Fruit fly (Drosophila melanogaster) whole organism: ENCODE results near the gene Srr.
A peak's percentile ranks its signal among the peaks of the same experiment; 100 is the strongest.

ENCODE experiments used
- CG8478 ChIP-seq: fragments of >200 bp; optimal IDR thresholded peaks from 2 replicates; lab custom pipeline; 2018; ENCODE audit warnings: inconsistent platforms
- Dll ChIP-seq: fragments of >200 bp; optimal IDR thresholded peaks from 2 replicates; lab custom pipeline; 2017
- EcR ChIP-seq, 2 experiments: fragments of >200 bp; optimal IDR thresholded peaks; 2 replicates each; lab custom pipeline; 2017; ENCODE audit warnings: missing biosample characterization in 2 of 2, missing genetic modification characterization in 2 of 2, missing genetic modification reagents in 2 of 2
- pan ChIP-seq: fragments of >200 bp; optimal IDR thresholded peaks from 2 replicates; lab custom pipeline; 2017
- psq ChIP-seq: fragments of >200 bp; optimal IDR thresholded peaks from 2 replicates; lab custom pipeline; 2017
- usp ChIP-seq: fragments of >200 bp; optimal IDR thresholded peaks from 2 replicates; lab custom pipeline; 2017; ENCODE audit warnings: missing biosample characterization, missing genetic modification characterization, mixed read lengths

The Srr gene

DNA sequence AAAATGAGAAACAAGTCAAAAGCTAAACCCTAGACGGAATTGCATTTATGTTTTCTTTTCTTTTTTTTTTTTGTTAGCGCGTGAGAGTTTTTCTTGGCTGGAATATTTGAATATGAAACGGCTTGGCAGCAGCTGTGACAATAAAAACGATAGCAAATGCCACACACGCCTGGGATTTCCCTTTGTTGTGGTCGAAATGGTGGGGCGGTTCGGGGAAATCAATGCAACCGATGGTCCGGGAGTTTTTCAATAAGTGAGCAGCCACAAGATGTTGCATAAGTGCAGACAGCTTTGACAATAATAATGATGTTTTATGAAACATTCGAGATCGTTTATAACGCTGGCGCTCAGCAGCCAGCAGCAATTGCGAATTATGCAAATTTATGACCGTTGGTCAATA, 11.6 kb downstream of the Srr start:
- TF ChIP-seq pan (lab: Kevin White, UChicago) = no peak
- peak in 1 of 2 experiments; percentile 3 for TF ChIP-seq EcR (GFP tag; optimal IDR thresholded peaks at IDR 0.05; lab: Kevin White, UChicago)

DNA sequence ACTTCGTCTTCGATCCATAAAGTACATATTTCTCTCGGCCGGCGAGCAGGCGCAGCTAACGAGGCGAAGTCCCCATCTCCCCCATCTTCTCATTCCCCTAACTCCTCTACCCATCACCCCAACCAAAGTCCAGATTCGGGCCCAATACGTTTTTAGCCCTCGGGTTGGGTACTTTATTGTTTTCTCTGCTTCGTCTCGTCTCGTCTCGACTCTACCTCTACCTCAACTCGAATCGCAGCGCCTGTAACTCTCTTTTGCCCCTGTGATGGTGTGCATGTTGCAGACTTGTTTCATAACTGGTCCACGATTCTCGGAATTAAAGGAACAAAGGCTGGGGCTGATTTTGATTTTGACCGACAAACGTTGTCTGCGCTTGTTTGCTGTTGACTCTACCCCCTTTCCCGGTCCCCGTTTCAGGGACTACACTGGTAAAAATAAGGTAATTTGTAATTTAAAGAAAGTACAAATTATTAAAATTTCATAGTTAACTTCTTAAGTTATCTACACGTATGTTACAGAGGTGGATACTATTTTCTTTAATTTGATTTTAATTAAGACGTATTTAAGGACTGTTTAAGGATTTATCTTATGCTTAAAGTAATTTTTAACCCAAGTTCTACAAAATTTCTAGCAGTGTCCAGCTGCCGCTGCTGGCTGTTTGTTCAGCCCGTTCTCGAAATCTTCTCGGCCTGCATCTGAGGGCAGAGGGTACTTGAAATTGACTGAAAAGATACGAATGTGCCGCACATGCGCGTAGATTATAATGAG, 13.6 kb downstream of the Srr start:
- TF ChIP-seq EcR (GFP tag; optimal IDR thresholded peaks at IDR 0.05; lab: Kevin White, UChicago) (no peak), pan (lab: Kevin White, UChicago) (peak; percentile 64), psq (lab: Kevin White, UChicago) (no peak), Dll (peak; percentile 61), CG8478 (lab: Kevin White, UChicago) (no peak), usp (GFP tag; lab: Kevin White, UChicago) (no peak)

DNA sequence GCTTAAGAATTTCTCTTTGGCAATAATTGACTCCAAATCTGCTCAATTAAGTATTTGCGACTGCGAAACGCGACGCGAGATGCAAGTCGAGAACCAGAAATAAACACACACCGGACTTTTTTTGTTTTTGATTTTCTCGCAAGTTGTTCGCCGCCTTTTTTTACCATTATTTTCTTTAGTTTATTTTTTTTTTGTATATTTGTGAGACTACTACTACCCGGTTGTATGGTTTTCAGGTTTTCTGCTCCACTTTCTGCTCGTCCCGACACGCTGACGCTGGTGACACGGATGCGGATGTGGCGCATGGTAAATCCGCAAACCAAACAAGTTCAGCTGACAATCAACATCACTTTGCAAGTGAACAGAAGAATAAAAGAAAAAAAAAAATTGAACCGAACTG, 15.8 kb downstream of the Srr start:
- TF ChIP-seq psq (lab: Kevin White, UChicago) (no peak), pan (lab: Kevin White, UChicago) (no peak), Dll (no peak), EcR (GFP tag; optimal IDR thresholded peaks at IDR 0.05; lab: Kevin White, UChicago) (no peak), usp (GFP tag; lab: Kevin White, UChicago) (no peak), CG8478 (lab: Kevin White, UChicago) (no peak)

DNA sequence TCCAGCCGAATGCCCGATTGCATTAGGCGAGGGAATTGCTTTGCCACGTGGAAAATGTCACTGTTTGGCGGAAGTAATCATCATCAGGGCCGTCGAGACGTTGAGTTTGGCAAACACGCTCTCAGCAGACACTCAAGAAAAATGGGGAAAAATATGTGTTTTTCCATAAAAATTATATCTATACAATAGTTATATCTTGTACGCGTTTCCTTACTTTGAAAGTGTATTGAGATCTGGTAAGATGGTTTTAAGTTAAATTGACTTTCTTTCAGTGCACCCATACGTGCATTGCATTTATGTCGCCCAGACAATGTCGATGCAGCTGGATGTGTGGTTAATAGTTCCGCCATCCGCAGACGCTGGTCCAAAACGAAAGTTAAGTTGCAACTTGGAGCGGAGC, 20.8 kb downstream of the Srr start:
- no peak for TF ChIP-seq pan (lab: Kevin White, UChicago)
- TF ChIP-seq EcR (GFP tag; optimal IDR thresholded peaks at IDR 0.05; lab: Kevin White, UChicago) = no peak
- TF ChIP-seq psq (lab: Kevin White, UChicago) = no peak
- TF ChIP-seq usp (GFP tag; lab: Kevin White, UChicago) = no peak
- no peak for TF ChIP-seq Dll
- no peak for TF ChIP-seq CG8478 (lab: Kevin White, UChicago)

DNA sequence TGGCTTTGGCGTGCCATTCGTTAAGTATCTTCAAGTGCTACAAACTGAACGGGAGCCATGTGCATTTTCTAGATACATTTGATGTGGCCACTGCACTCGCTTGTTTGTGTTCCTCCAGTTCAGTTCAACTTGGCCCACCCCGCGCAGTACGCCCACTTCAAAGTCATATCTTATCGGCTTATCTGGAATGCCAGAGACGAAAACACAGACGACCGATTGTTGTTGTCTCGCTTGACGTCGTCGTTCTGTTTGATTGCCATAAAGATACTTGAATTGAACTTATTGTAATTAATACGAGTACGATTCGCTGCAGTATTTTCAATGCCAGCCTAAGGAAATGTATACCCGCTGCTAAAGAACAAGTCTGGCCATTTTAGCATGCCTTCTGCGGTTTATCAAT, 22.4 kb downstream of the Srr start:
- TF ChIP-seq psq (lab: Kevin White, UChicago) (no peak), EcR (GFP tag; optimal IDR thresholded peaks at IDR 0.05; lab: Kevin White, UChicago) (no peak), CG8478 (lab: Kevin White, UChicago) (no peak), Dll (no peak), usp (GFP tag; lab: Kevin White, UChicago) (no peak), pan (lab: Kevin White, UChicago) (no peak)

DNA sequence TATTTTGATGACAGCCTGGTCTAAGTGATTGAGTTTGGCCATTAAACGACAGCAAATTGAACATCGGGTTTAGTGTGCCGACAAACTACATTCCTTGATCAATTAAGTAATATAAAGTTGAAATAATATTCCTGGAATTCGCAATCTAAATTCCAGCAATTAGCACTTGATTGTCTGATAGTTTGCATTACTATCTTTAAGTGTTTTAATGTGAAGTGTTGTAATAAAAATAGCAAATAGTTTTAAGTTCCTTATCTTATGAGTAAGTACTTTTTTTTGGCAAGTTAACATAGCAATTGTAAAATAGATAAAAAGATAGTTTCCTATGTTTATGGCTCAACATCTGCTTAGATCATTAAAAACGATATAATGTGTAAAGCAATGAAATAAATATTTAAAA, 23.1 kb downstream of the Srr start:
- TF ChIP-seq EcR (GFP tag; optimal IDR thresholded peaks at IDR 0.05; lab: Kevin White, UChicago) = no peak
- no peak for TF ChIP-seq Dll
- no peak for TF ChIP-seq usp (GFP tag; lab: Kevin White, UChicago)
- TF ChIP-seq pan (lab: Kevin White, UChicago) = no peak
- TF ChIP-seq psq (lab: Kevin White, UChicago) = no peak
- TF ChIP-seq CG8478 (lab: Kevin White, UChicago) = no peak

DNA sequence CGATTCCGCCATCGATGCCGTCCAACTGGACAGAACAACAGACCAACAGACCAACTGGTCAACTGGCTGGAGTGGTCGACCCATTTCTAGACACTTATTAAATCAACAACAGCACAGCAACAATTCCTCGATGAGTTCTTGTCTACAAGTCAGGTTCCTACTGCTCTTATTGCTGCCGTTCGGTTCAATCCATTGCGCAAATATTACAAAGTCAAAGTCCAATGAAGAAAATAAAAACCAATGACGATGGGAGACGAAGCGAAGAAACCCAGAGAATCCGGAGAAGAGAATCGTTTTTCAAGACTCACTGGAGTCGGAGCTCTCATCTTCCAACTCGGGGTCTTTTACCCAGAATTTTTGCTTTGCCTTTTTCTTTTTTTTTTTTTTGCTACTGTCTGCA, 23.8 kb downstream of the Srr start:
- no peak for TF ChIP-seq CG8478 (lab: Kevin White, UChicago)

DNA sequence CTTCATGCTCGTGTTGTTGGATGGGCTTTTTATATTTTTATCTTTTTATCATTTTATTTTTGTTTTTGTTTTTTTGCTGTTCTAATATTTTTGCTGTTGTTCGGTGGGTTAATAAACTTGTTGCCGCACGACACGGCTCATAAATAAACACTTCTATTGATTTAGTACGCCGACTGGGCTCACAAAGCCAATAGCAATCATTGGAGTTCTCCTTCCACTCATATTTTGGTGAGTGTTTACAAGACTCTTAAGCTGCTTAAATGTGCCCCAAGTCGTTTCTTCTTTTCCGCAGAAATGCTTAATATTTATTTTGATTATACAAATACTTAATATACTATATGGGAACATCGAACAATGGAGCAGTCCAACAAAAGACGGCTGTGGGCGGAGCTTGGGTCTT, 25.0 kb downstream of the Srr start:
- TF ChIP-seq Dll (no peak), pan (lab: Kevin White, UChicago) (no peak), psq (lab: Kevin White, UChicago) (no peak), usp (GFP tag; lab: Kevin White, UChicago) (no peak), EcR (GFP tag; optimal IDR thresholded peaks at IDR 0.05; lab: Kevin White, UChicago) (no peak), CG8478 (lab: Kevin White, UChicago) (no peak)

DNA sequence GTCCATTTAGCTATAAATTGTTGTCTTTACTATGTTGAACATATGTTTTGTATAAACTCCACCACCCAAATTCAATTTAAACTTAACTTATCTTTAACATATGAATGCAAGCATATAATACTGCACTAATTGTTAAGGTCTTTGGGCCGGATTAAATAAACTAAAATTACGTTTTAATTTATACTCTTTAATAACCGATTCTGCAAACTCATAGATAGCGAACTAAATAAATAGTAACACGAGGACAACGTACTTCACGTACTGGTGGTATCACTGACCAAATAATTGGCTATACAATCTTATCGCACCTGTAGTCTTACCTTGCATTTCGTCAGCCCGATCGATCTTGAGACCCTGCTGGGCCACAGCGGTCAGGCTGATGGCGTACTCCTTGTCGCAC, 27.2 kb downstream of the Srr start:
- no peak for TF ChIP-seq pan (lab: Kevin White, UChicago)

DNA sequence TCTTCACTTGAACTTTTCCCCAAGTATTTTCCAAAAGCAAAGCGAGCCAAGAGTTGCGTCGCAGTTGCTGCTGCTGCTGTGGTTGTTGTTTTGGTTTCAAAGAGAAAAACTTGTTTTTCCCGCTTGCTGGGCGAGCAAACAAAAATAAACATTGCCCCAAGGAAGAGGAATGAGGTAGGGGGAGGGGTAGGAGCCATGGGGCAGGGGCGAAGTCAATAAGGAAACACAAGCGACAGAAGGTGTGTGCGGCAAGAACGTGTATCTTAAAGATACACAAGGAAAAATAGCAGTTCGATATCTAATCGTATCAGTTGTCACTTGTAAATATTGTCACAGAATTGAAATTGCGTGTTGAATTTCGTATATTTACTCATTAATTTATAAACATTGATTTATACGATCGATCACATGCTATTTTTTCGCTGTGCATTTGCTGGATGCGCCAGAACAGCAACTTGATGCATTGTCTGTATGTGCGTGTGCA, 28.4 kb downstream of the Srr start:
- TF ChIP-seq CG8478 (lab: Kevin White, UChicago) = no peak
- no peak for TF ChIP-seq EcR (GFP tag; optimal IDR thresholded peaks at IDR 0.05; lab: Kevin White, UChicago)
- no peak for TF ChIP-seq Dll
- no peak for TF ChIP-seq usp (GFP tag; lab: Kevin White, UChicago)
- TF ChIP-seq psq (lab: Kevin White, UChicago) = no peak
- no peak for TF ChIP-seq pan (lab: Kevin White, UChicago)

DNA sequence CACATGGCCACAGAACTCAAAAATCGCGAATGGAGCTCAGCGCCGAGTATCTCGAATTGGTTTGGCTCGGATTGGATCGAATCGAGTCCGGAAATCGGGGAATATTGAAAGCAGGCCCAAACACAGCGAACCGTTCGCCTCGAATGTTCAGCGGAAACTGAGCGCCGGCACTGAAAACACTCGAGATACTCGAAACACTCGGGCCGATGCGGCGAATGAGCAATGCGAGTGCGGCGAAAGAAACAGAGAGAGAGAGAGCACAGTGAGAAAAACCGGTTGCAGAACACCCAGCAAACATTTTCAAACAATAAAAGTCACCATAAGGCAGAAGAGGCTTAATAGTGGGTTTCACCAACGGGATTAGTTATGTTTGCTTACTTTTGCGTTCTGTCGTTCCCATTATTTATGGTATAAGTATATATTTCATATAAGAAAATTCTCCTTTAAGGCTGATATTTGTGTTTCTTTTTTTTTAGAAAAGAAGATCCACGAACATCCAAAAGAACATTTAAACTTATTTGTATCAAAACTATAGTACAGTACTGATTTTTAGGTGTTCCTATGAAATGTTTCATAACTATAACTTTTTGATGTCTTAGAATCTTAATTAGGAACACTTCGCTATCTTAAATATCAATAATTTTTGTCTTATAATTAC, 29.3 kb downstream of the Srr start, which contains the start of gene FER:
FER (minus strand) TSS at position 162 of the 658 bp plus-strand sequence.
- no peak for TF ChIP-seq usp (GFP tag; lab: Kevin White, UChicago)
- TF ChIP-seq psq (lab: Kevin White, UChicago) = no peak
- TF ChIP-seq Dll = no peak
- TF ChIP-seq CG8478 (lab: Kevin White, UChicago) = no peak
- no peak for TF ChIP-seq pan (lab: Kevin White, UChicago)
- TF ChIP-seq EcR (GFP tag; optimal IDR thresholded peaks at IDR 0.05; lab: Kevin White, UChicago) = no peak

DNA sequence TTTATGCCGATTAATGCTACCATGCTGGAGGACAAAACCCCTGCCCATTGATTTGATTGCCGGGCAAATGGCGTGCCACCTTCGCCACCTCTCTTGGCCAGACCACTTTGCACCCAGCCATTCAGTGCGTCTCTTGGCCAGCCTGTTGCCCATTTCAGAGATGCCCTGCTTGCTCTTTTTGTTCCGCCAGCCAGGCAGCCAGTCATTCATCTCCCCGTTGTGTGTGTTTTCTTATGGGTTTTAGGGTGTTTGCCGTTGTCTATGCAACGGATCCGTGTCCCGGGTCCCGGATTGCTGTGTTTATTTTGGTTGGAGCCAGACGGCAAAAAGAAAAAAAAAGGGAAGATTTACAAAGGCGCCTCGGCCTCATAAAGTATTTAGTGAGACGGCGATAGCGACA, 30.8 kb downstream of the Srr start:
- TF ChIP-seq Dll (no peak), EcR (GFP tag; optimal IDR thresholded peaks at IDR 0.05; lab: Kevin White, UChicago) (no peak), CG8478 (lab: Kevin White, UChicago) (no peak), psq (lab: Kevin White, UChicago) (no peak), usp (GFP tag; lab: Kevin White, UChicago) (no peak), pan (lab: Kevin White, UChicago) (no peak)
